Worm (Caenorhabditis elegans) whole organism, mixed stage, embryonic: Measurements from ENCODE around the gene Y46B2A.4.

ENCODE experiments used
- blmp-1 ChIP-seq: fragments of 150-350 bp; optimal IDR thresholded peaks from 2 replicates; lab custom pipeline; 2014; ENCODE audit warnings: missing biosample characterization, missing genetic modification characterization
- nhr-2 ChIP-seq: fragments of 150-350 bp; optimal IDR thresholded peaks from 2 replicates; lab custom pipeline; 2014; ENCODE audit warnings: missing biosample characterization, missing genetic modification characterization
- nhr-28 ChIP-seq: fragments of 150-350 bp; optimal IDR thresholded peaks from 2 replicates; lab custom pipeline; 2014; ENCODE audit warnings: missing biosample characterization, missing genetic modification characterization
- snpc-4 ChIP-seq: fragments of 150-350 bp; optimal IDR thresholded peaks from 2 replicates; lab custom pipeline; 2014; ENCODE audit warnings: missing biosample characterization, missing genetic modification characterization
- unc-39 ChIP-seq: fragments of 150-350 bp; optimal IDR thresholded peaks from 2 replicates; lab custom pipeline; 2014; ENCODE audit warnings: missing biosample characterization, missing genetic modification characterization

ce11 chrII:843971-844370 is 17.7 kb upstream of the Y46B2A.4 start, which contains the start of gene F28A10.4:
- no peak for TF ChIP-seq snpc-4
- no peak for TF ChIP-seq blmp-1 (tag; lab: Kevin White, UChicago)
- TF ChIP-seq nhr-28 (tag; lab: Kevin White, UChicago) = no peak
- TF ChIP-seq nhr-2 (tag; lab: Kevin White, UChicago) = no peak
- TF ChIP-seq unc-39 = no peak
